Fruit fly (Drosophila melanogaster): ENCODE results near the gene Cyp4e3.

Gene Cyp4e3

dm6 chr2L:9749745-9750144, at the start of gene Cyp4e3:
TSS of gene Cyp4e3 (minus strand) at chr2L:9750071.
- TF ChIP-seq CG4496 (GFP tag; IDR thresholded peaks at IDR 0.05), result peak; percentile 22; the same call in 1 of the 3 replicates
- no peak for TF ChIP-seq Pif1B (GFP tag; optimal IDR thresholded peaks at IDR 0.05)

dm6 chr2L:9792945-9793344, 43.1 kb upstream of the Cyp4e3 start, which contains the start of gene CG13123:
TSS of gene CG13123 (minus strand) at chr2L:9793107.
- TF ChIP-seq D1 (tag; optimal IDR thresholded peaks at IDR 0.05), result peak; percentile 54
- no peak for TF ChIP-seq gl (tag; optimal IDR thresholded peaks at IDR 0.05)
- TF ChIP-seq Pif1A (GFP tag; optimal IDR thresholded peaks at IDR 0.05), result no peak
- TF ChIP-seq CG12605 (GFP tag; IDR thresholded peaks at IDR 0.05), result no peak

dm6 chr2L:9790535-9790992, 40.7 kb upstream of the Cyp4e3 start, which contains the start of gene CG4036:
TSS of gene CG4036 (plus strand) at chr2L:9790882.
- peak; percentile 32; the same call in 1 of the 2 replicates for TF ChIP-seq CG32121 (GFP tag; IDR thresholded peaks at IDR 0.05)
- peak; percentile 38 for TF ChIP-seq EcR (GFP tag; optimal IDR thresholded peaks at IDR 0.05)
- no peak for TF ChIP-seq Pif1B (GFP tag; optimal IDR thresholded peaks at IDR 0.05)

dm6 chr2L:9785917-9786432, 36.1 kb upstream of the Cyp4e3 start:
- TF ChIP-seq gl (tag; optimal IDR thresholded peaks at IDR 0.05) (no peak), Pif1A (GFP tag; optimal IDR thresholded peaks at IDR 0.05) (no peak), CG12605 (GFP tag; IDR thresholded peaks at IDR 0.05) (no peak), CG8301 (tag; optimal IDR thresholded peaks at IDR 0.05) (no peak), EcR (GFP tag; optimal IDR thresholded peaks at IDR 0.05) (peak; percentile 88), CG4496 (GFP tag; IDR thresholded peaks at IDR 0.05) (no peak), Snoo (tag; optimal IDR thresholded peaks at IDR 0.05) (no peak)

dm6 chr2L:9784468-9784867, 34.6 kb upstream of the Cyp4e3 start:
- TF ChIP-seq D1 (tag; optimal IDR thresholded peaks at IDR 0.05), result peak; percentile 5
- TF ChIP-seq CG8159 (tag; optimal IDR thresholded peaks at IDR 0.05), result peak; percentile 91
- no peak for TF ChIP-seq CG4496 (GFP tag; IDR thresholded peaks at IDR 0.05)

- TF ChIP-seq CG13204 (GFP tag; optimal IDR thresholded peaks at IDR 0.05) (no peak), Pif1A (GFP tag; optimal IDR thresholded peaks at IDR 0.05) (no peak), Snoo (tag; optimal IDR thresholded peaks at IDR 0.05) (no peak), gl (tag; optimal IDR thresholded peaks at IDR 0.05) (no peak), CG8301 (tag; optimal IDR thresholded peaks at IDR 0.05) (no peak), EcR (GFP tag; optimal IDR thresholded peaks at IDR 0.05) (no peak), CG14655 (GFP tag; optimal IDR thresholded peaks at IDR 0.05) (no peak), CG17806 (tag; optimal IDR thresholded peaks at IDR 0.05) (no peak), rn (GFP tag; IDR thresholded peaks at IDR 0.05) (no peak), CG12605 (GFP tag; IDR thresholded peaks at IDR 0.05) (no peak), CG32121 (GFP tag; IDR thresholded peaks at IDR 0.05) (no peak), Ets98B (GFP tag; IDR thresholded peaks at IDR 0.05) (no peak), CG10348 (GFP tag; IDR thresholded peaks at IDR 0.05) (no peak), CG34367 (tag; optimal IDR thresholded peaks at IDR 0.05) (no peak)
Observed at dm6 chr2L:9783130-9783529, 33.3 kb upstream of the Cyp4e3 start.

dm6 chr2L:9782176-9782581, 32.3 kb upstream of the Cyp4e3 start, which contains the start of gene IP3K1:
TSS of gene IP3K1 (plus strand) at chr2L:9782384.
- TF ChIP-seq Pif1A (GFP tag; optimal IDR thresholded peaks at IDR 0.05) (peak; percentile 56), CG17806 (tag; optimal IDR thresholded peaks at IDR 0.05) (no peak), D1 (tag; optimal IDR thresholded peaks at IDR 0.05) (no peak), CG32121 (GFP tag; IDR thresholded peaks at IDR 0.05) (peak; percentile 80), fd96Ca (GFP tag; IDR thresholded peaks at IDR 0.05) (peak; percentile 76; the same call in 2 of the 3 replicates), CG9948 (tag; optimal IDR thresholded peaks at IDR 0.05) (no peak), CG14655 (GFP tag; optimal IDR thresholded peaks at IDR 0.05) (no peak), gl (tag; optimal IDR thresholded peaks at IDR 0.05) (peak; percentile 55), Pif1B (GFP tag; optimal IDR thresholded peaks at IDR 0.05) (peak; percentile 62), CG13204 (GFP tag; optimal IDR thresholded peaks at IDR 0.05) (peak; percentile 51), CG12605 (GFP tag; IDR thresholded peaks at IDR 0.05) (peak; percentile 69), Snoo (tag; optimal IDR thresholded peaks at IDR 0.05) (peak; percentile 29), CG4496 (GFP tag; IDR thresholded peaks at IDR 0.05) (peak; percentile 68), EcR (GFP tag; optimal IDR thresholded peaks at IDR 0.05) (peak; percentile 95), CG8159 (tag; optimal IDR thresholded peaks at IDR 0.05) (peak; percentile 17), CG8301 (tag; optimal IDR thresholded peaks at IDR 0.05) (no peak), rn (GFP tag; IDR thresholded peaks at IDR 0.05) (no peak), CG10348 (GFP tag; IDR thresholded peaks at IDR 0.05) (no peak), CG15710 (tag; optimal IDR thresholded peaks at IDR 0.05) (peak; percentile 26), CG34367 (tag; optimal IDR thresholded peaks at IDR 0.05) (no peak), Ets98B (GFP tag; IDR thresholded peaks at IDR 0.05) (peak; percentile 76)

Data from whole organism, pupa.